Comparison of ENCODE assay signal across 5 worm cellular contexts in the genomic region with DNA sequence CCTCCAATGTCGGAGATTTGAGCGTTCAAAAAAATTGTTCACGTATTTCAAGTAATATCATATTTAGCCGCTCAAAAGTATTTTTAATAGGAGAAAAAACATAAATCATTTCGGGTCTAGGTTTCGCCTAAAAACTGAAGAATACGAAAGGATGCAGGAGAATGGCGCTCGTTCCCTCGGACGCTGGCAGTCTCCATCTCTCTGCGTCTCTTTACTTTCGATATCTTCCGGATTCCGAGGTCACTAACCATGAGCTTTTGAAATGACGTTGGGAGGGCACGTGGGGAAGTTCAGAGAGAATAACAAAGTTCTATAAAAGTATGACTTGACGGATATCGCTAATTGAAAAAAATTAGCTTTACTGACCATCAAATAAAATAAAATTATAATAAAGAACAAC.
TF ChIP-seq lines count a peak whose summit lies in the region.

No protein-coding gene starts in this region.

TF ChIP-seq in whole organism, L1 larva, 84 proteins besides CTCF, POLR2A, EP300 and RAD21 (continues in another document):
- peak in 2 of 3 experiments; percentile 9 to 46 for TF ChIP-seq dpl-1 (GFP tag; optimal IDR thresholded peaks at IDR 0.05; lab: Kevin White, UChicago)
- no peak for TF ChIP-seq fkh-4 (tag; optimal IDR thresholded peaks at IDR 0.05; lab: Kevin White, UChicago; ENCODE audit: borderline replicate concordance)
- no peak for TF ChIP-seq C34B4.2 (tag; optimal IDR thresholded peaks at IDR 0.05; lab: Kevin White, UChicago)
- TF ChIP-seq ceh-82 (tag; optimal IDR thresholded peaks at IDR 0.05; lab: Kevin White, UChicago) = peak in 1 of 3 experiments; percentile 0
- TF ChIP-seq rnt-1 (tag; optimal IDR thresholded peaks at IDR 0.05; lab: Kevin White, UChicago) = peak; percentile 9
- no peak for TF ChIP-seq ztf-11 (tag; optimal IDR thresholded peaks at IDR 0.05; lab: Kevin White, UChicago)
- TF ChIP-seq nhr-47 (tag; optimal IDR thresholded peaks at IDR 0.05; lab: Kevin White, UChicago) = peak; percentile 17
- TF ChIP-seq F16B12.6 (tag; optimal IDR thresholded peaks at IDR 0.05; lab: Kevin White, UChicago) = peak; percentile 43
- peak; percentile 10 for TF ChIP-seq snu-23 (GFP tag; optimal IDR thresholded peaks at IDR 0.05; lab: Kevin White, UChicago)
- no peak for TF ChIP-seq jun-1 (tag; optimal IDR thresholded peaks at IDR 0.05; lab: Kevin White, UChicago)
- peak; percentile 18 for TF ChIP-seq mep-1 (tag; optimal IDR thresholded peaks at IDR 0.05; lab: Kevin White, UChicago)
- TF ChIP-seq lin-35 (GFP tag; optimal IDR thresholded peaks at IDR 0.05; lab: Kevin White, UChicago) = peak; percentile 4 to 23
- TF ChIP-seq fkh-8 (tag; optimal IDR thresholded peaks at IDR 0.05; lab: Kevin White, UChicago) = peak; percentile 41
- no peak for TF ChIP-seq pax-3 (tag; optimal IDR thresholded peaks at IDR 0.05; lab: Kevin White, UChicago)
- peak; percentile 13 for TF ChIP-seq pag-3 (tag; optimal IDR thresholded peaks at IDR 0.05; lab: Kevin White, UChicago; ENCODE audit: borderline replicate concordance, insufficient read depth)
- no peak for TF ChIP-seq nhr-19 (GFP tag; conservative IDR thresholded peaks at IDR 0.05; lab: Robert Waterston, UW)

TF ChIP-seq in whole organism, L2 larva, 48 proteins besides CTCF, POLR2A, EP300 and RAD21:
- TF ChIP-seq mdl-1 (tag; optimal IDR thresholded peaks at IDR 0.05; lab: Kevin White, UChicago) = peak; percentile 22 to 67
- peak; percentile 38 for TF ChIP-seq nhr-129 (tag; optimal IDR thresholded peaks at IDR 0.05; lab: Kevin White, UChicago)
- TF ChIP-seq ZK546.5 (tag; optimal IDR thresholded peaks at IDR 0.05; lab: Kevin White, UChicago) = no peak
- TF ChIP-seq unc-55 (GFP tag; optimal IDR thresholded peaks at IDR 0.05; lab: Kevin White, UChicago) = peak; percentile 14
- TF ChIP-seq crh-2 (tag; optimal IDR thresholded peaks at IDR 0.05; lab: Kevin White, UChicago) = peak; percentile 12
- peak in 1 of 2 experiments; percentile 58 for TF ChIP-seq lsy-2 (tag; optimal IDR thresholded peaks at IDR 0.05; lab: Kevin White, UChicago)
- TF ChIP-seq unc-62 (GFP tag; optimal IDR thresholded peaks at IDR 0.05; lab: Kevin White, UChicago) = no peak
- peak; percentile 1 for TF ChIP-seq sma-9 (GFP tag; optimal IDR thresholded peaks at IDR 0.05; lab: Kevin White, UChicago)
- no peak for TF ChIP-seq sma-9 (tag; optimal IDR thresholded peaks at IDR 0.05; lab: Kevin White, UChicago)

TF ChIP-seq in whole organism, L3 larva, 47 proteins besides CTCF, POLR2A, EP300 and RAD21:
- TF ChIP-seq lin-39 (tag; optimal IDR thresholded peaks at IDR 0.05; lab: Kevin White, UChicago) (peak; percentile 9), nhr-23 (tag; optimal IDR thresholded peaks at IDR 0.05; lab: Kevin White, UChicago) (no peak), nfya-1 (tag; optimal IDR thresholded peaks at IDR 0.05; lab: Kevin White, UChicago; ENCODE audit: insufficient read depth) (peak; percentile 34), elt-2 (tag; optimal IDR thresholded peaks at IDR 0.05; lab: Kevin White, UChicago) (no peak), mdl-1 (tag; optimal IDR thresholded peaks at IDR 0.05; lab: Kevin White, UChicago) (peak; percentile 2)

TF ChIP-seq in whole organism, L4 larva, 104 proteins besides CTCF, POLR2A, EP300 and RAD21 (continues in another document):
- no peak for TF ChIP-seq Y5F2A.4 (GFP tag; optimal IDR thresholded peaks at IDR 0.05; lab: Kevin White, UChicago)
- no peak for TF ChIP-seq unc-39 (tag; optimal IDR thresholded peaks at IDR 0.05; lab: Kevin White, UChicago)
- TF ChIP-seq lin-13 (GFP tag; optimal IDR thresholded peaks at IDR 0.05; lab: Kevin White, UChicago) = peak; percentile 18
- TF ChIP-seq daf-8 (GFP tag; IDR thresholded peaks at IDR 0.05; lab: Robert Waterston, UW) = no peak
- TF ChIP-seq arid-1 (GFP tag; conservative IDR thresholded peaks at IDR 0.05; lab: Robert Waterston, UW) = peak; percentile 30; the same call in 1 of the 2 replicates
- TF ChIP-seq nhr-6 (tag; optimal IDR thresholded peaks at IDR 0.05; lab: Kevin White, UChicago) = no peak
- no peak for TF ChIP-seq ztf-11 (tag; optimal IDR thresholded peaks at IDR 0.05; lab: Kevin White, UChicago)
- 0 out of 2 replicates have a peak, but pooled peaks have one; percentile 43 for TF ChIP-seq lim-7 (GFP tag; IDR thresholded peaks at IDR 0.05; lab: Robert Waterston, UW)
- TF ChIP-seq hlh-30 (tag; optimal IDR thresholded peaks at IDR 0.05; lab: Kevin White, UChicago; ENCODE audit: insufficient read depth) = peak; percentile 90
- no peak for TF ChIP-seq saeg-2 (GFP tag; IDR thresholded peaks at IDR 0.05; lab: Robert Waterston, UW)
- TF ChIP-seq gei-8 (GFP tag; optimal IDR thresholded peaks at IDR 0.05; lab: Kevin White, UChicago) = no peak
- no peak for TF ChIP-seq egl-43 (GFP tag; IDR thresholded peaks at IDR 0.05; lab: Robert Waterston, UW)
- no peak for TF ChIP-seq F37D6.2 (tag; optimal IDR thresholded peaks at IDR 0.05; lab: Kevin White, UChicago)
- TF ChIP-seq snpc-1.2 (GFP tag; IDR thresholded peaks at IDR 0.05; lab: Robert Waterston, UW) = no peak
- no peak for TF ChIP-seq lin-15B (tag; optimal IDR thresholded peaks at IDR 0.05; lab: Kevin White, UChicago)
- peak; percentile 55 for TF ChIP-seq lin-38 (GFP tag; IDR thresholded peaks at IDR 0.05; lab: Robert Waterston, UW)
- peak; percentile 5 for TF ChIP-seq ama-1 (optimal IDR thresholded peaks at IDR 0.05; lab: Kevin White, UChicago)
- no peak for TF ChIP-seq tag-97 (GFP tag; IDR thresholded peaks at IDR 0.05; lab: Robert Waterston, UW)
- no peak for TF ChIP-seq lir-3 (tag; optimal IDR thresholded peaks at IDR 0.05; lab: Kevin White, UChicago)
- TF ChIP-seq madf-5 (GFP tag; IDR thresholded peaks at IDR 0.05; lab: Robert Waterston, UW) = no peak
- TF ChIP-seq fkh-10 (GFP tag; optimal IDR thresholded peaks at IDR 0.05; lab: Kevin White, UChicago) = no peak
- no peak for TF ChIP-seq madf-9 (GFP tag; conservative IDR thresholded peaks at IDR 0.05; lab: Robert Waterston, UW)
- TF ChIP-seq dpl-1 (GFP tag; optimal IDR thresholded peaks at IDR 0.05; lab: Kevin White, UChicago) = no peak
- TF ChIP-seq lsy-2 (tag; optimal IDR thresholded peaks at IDR 0.05; lab: Kevin White, UChicago) = peak in 1 of 2 experiments; percentile 62
- TF ChIP-seq ceh-32 (tag; optimal IDR thresholded peaks at IDR 0.05; lab: Kevin White, UChicago; ENCODE audit: poor library complexity) = no peak
- no peak for TF ChIP-seq nhr-11 (tag; optimal IDR thresholded peaks at IDR 0.05; lab: Kevin White, UChicago)
- TF ChIP-seq nhr-25 (tag; optimal IDR thresholded peaks at IDR 0.05; lab: Kevin White, UChicago; ENCODE audit: borderline replicate concordance, insufficient read depth) = no peak
- TF ChIP-seq nhr-10 (tag; optimal IDR thresholded peaks at IDR 0.05; lab: Kevin White, UChicago) = no peak
- TF ChIP-seq nhr-76 (tag; optimal IDR thresholded peaks at IDR 0.05; lab: Kevin White, UChicago) = no peak
- TF ChIP-seq sdz-12 (GFP tag; optimal IDR thresholded peaks at IDR 0.05; lab: Kevin White, UChicago) = no peak

TF ChIP-seq in whole organism, young adult, 124 proteins besides CTCF, POLR2A, EP300 and RAD21 (continues in another document):
- TF ChIP-seq fkh-3 (tag; optimal IDR thresholded peaks at IDR 0.05; lab: Kevin White, UChicago) = no peak
- no peak for TF ChIP-seq Y53F4B.3 (GFP tag; IDR thresholded peaks at IDR 0.05; lab: Robert Waterston, UW)
- no peak for TF ChIP-seq athp-1 (tag; optimal IDR thresholded peaks at IDR 0.05; lab: Kevin White, UChicago)
- TF ChIP-seq madf-6 (GFP tag; IDR thresholded peaks at IDR 0.05; lab: Robert Waterston, UW) = peak; percentile 82
- TF ChIP-seq madf-10 (tag; optimal IDR thresholded peaks at IDR 0.05; lab: Kevin White, UChicago) = no peak
- TF ChIP-seq attf-6 (GFP tag; IDR thresholded peaks at IDR 0.05; lab: Robert Waterston, UW) = peak; percentile 61
- TF ChIP-seq atf-7 (tag; optimal IDR thresholded peaks at IDR 0.05; lab: Kevin White, UChicago) = no peak
- no peak for TF ChIP-seq Y67H2A.10 (GFP tag; conservative IDR thresholded peaks at IDR 0.05; lab: Robert Waterston, UW)
- no peak for TF ChIP-seq ztf-28 (GFP tag; IDR thresholded peaks at IDR 0.05; lab: Robert Waterston, UW)
- TF ChIP-seq ceh-58 (GFP tag; IDR thresholded peaks at IDR 0.05; lab: Robert Waterston, UW) = no peak
- no peak for TF ChIP-seq hmg-20 (GFP tag; IDR thresholded peaks at IDR 0.05; lab: Robert Waterston, UW)
- peak; percentile 55; the same call in 1 of the 2 replicates for TF ChIP-seq K11D2.4 (GFP tag; IDR thresholded peaks at IDR 0.05; lab: Robert Waterston, UW)
- no peak for TF ChIP-seq snpc-1.3 (tag; optimal IDR thresholded peaks at IDR 0.05; lab: Kevin White, UChicago; ENCODE audit: insufficient read depth)
- TF ChIP-seq bed-2 (GFP tag; IDR thresholded peaks at IDR 0.05; lab: Robert Waterston, UW) = no peak
- no peak for TF ChIP-seq tbx-9 (tag; optimal IDR thresholded peaks at IDR 0.05; lab: Kevin White, UChicago; ENCODE audit: borderline replicate concordance)
- TF ChIP-seq D2030.7 (GFP tag; IDR thresholded peaks at IDR 0.05; lab: Robert Waterston, UW) = peak; percentile 31; the same call in 1 of the 2 replicates
- TF ChIP-seq cebp-1 (GFP tag; IDR thresholded peaks at IDR 0.05; lab: Robert Waterston, UW) = no peak
- peak; percentile 30 for TF ChIP-seq cebp-1 (tag; optimal IDR thresholded peaks at IDR 0.05; lab: Kevin White, UChicago)
- TF ChIP-seq ztf-26 (tag; optimal IDR thresholded peaks at IDR 0.05; lab: Kevin White, UChicago) = no peak
- no peak for TF ChIP-seq gei-17 (GFP tag; optimal IDR thresholded peaks at IDR 0.05; lab: Kevin White, UChicago)
- no peak for TF ChIP-seq B0035.1 (tag; optimal IDR thresholded peaks at IDR 0.05; lab: Kevin White, UChicago)
- no peak for TF ChIP-seq F22D6.2 (tag; optimal IDR thresholded peaks at IDR 0.05; lab: Kevin White, UChicago)
- TF ChIP-seq C06A6.2 (GFP tag; conservative IDR thresholded peaks at IDR 0.05; lab: Robert Waterston, UW) = no peak
- no peak for TF ChIP-seq F55B11.4 (tag; optimal IDR thresholded peaks at IDR 0.05; lab: Kevin White, UChicago; ENCODE audit: borderline replicate concordance, insufficient read depth)
- peak; percentile 73; the same call in 1 of the 2 replicates for TF ChIP-seq hsf-1 (GFP tag; IDR thresholded peaks at IDR 0.05; lab: Robert Waterston, UW)
- 0 out of 2 replicates have a peak, but pooled peaks have one; percentile 69 for TF ChIP-seq nfya-2 (GFP tag; IDR thresholded peaks at IDR 0.05; lab: Robert Waterston, UW)
- no peak for TF ChIP-seq rpc-1 (optimal IDR thresholded peaks at IDR 0.05; lab: Kevin White, UChicago)
- TF ChIP-seq rpc-1 (tag; optimal IDR thresholded peaks at IDR 0.05; lab: Kevin White, UChicago) = no peak
- TF ChIP-seq Y95B8A.8 (GFP tag; IDR thresholded peaks at IDR 0.05; lab: Robert Waterston, UW) = peak; percentile 31; the same call in 1 of the 2 replicates
- TF ChIP-seq zim-3 (tag; optimal IDR thresholded peaks at IDR 0.05; lab: Kevin White, UChicago) = no peak
- no peak for TF ChIP-seq repo-1 (tag; optimal IDR thresholded peaks at IDR 0.05; lab: Kevin White, UChicago)
- TF ChIP-seq mcd-1 (GFP tag; IDR thresholded peaks at IDR 0.05; lab: Robert Waterston, UW) = peak; percentile 38; the same call in 1 of the 2 replicates
- no peak for TF ChIP-seq ets-4 (GFP tag; optimal IDR thresholded peaks at IDR 0.05; lab: Kevin White, UChicago)
